Worm (Caenorhabditis elegans) whole organism, mixed stage, embryonic: ENCODE measurements around the gene F26F2.4.
A peak's percentile ranks its signal among the peaks of the same experiment; 100 is the strongest.
"Not testable (repeated sequence)": the region's sequence is repeated elsewhere in the genome, so short reads cannot be mapped to it uniquely, and the experiment has no call there.

ENCODE experiments used
- M03D4.4 ChIP-seq: sonication (generic microtip); optimal IDR thresholded peaks from 2 replicates; lab custom pipeline; 2017; ENCODE audit warnings: mild to moderate bottlenecking, missing genetic modification characterization, missing compliant biosample characterization
- blmp-1 ChIP-seq: fragments of 150-350 bp; optimal IDR thresholded peaks from 2 replicates; lab custom pipeline; 2014; ENCODE audit warnings: missing biosample characterization, missing genetic modification characterization
- ceh-39 ChIP-seq: fragments of 150-350 bp; optimal IDR thresholded peaks from 2 replicates; lab custom pipeline; 2014; ENCODE audit warnings: missing biosample characterization, missing genetic modification characterization
- ceh-43 ChIP-seq: fragments of 200-800 bp; sonication (Bioruptor generic); optimal IDR thresholded peaks from 2 replicates; lab custom pipeline; 2018; ENCODE audit warnings: mild to moderate bottlenecking, missing genetic modification characterization, moderate library complexity, missing compliant biosample characterization
- ceh-83 ChIP-seq: fragments of 200-800 bp; sonication (Bioruptor generic); optimal IDR thresholded peaks from 2 replicates; lab custom pipeline; 2018; ENCODE audit warnings: mild to moderate bottlenecking, missing genetic modification characterization, missing compliant biosample characterization
- ces-1 ChIP-seq: fragments of 150-350 bp; optimal IDR thresholded peaks from 2 replicates; lab custom pipeline; 2014; ENCODE audit warnings: missing biosample characterization, missing genetic modification reagents, missing genetic modification characterization
- drap-1 ChIP-seq: fragments of 200-800 bp; sonication (Bioruptor generic); optimal IDR thresholded peaks from 3 replicates; lab custom pipeline; 2018; ENCODE audit warnings: mild to moderate bottlenecking, missing genetic modification characterization, missing compliant biosample characterization
- elt-1 ChIP-seq: sonication (generic microtip); optimal IDR thresholded peaks from 2 replicates; lab custom pipeline; 2017; ENCODE audit warnings: missing genetic modification characterization, mild to moderate bottlenecking, missing compliant biosample characterization, antibody characterized with exemption, moderate library complexity, borderline replicate concordance; ENCODE audit not compliant: insufficient read depth
- flh-1 ChIP-seq: fragments of 200-800 bp; sonication (Bioruptor generic); optimal IDR thresholded peaks from 2 replicates; lab custom pipeline; 2018; ENCODE audit warnings: mild to moderate bottlenecking, missing genetic modification characterization, moderate library complexity, missing compliant biosample characterization
- ham-2 ChIP-seq: fragments of 200-800 bp; sonication (Bioruptor generic); optimal IDR thresholded peaks from 2 replicates; lab custom pipeline; 2018; ENCODE audit warnings: mild to moderate bottlenecking, missing genetic modification characterization, missing compliant biosample characterization
- hlh-1 ChIP-seq: fragments of 150-350 bp; optimal IDR thresholded peaks from 2 replicates; lab custom pipeline; 2014; ENCODE audit warnings: missing biosample characterization, missing genetic modification reagents, missing genetic modification characterization
- lin-13 ChIP-seq: fragments of 150-350 bp; optimal IDR thresholded peaks from 2 replicates; lab custom pipeline; 2014; ENCODE audit warnings: missing biosample characterization, missing genetic modification characterization
- lin-32 ChIP-seq: fragments of 200-800 bp; sonication (Bioruptor generic); optimal IDR thresholded peaks from 2 replicates; lab custom pipeline; 2018; ENCODE audit warnings: mild to moderate bottlenecking, missing genetic modification characterization, missing compliant biosample characterization
- lsy-2 ChIP-seq: fragments of 150-350 bp; optimal IDR thresholded peaks from 2 replicates; lab custom pipeline; 2014; ENCODE audit warnings: missing biosample characterization, missing genetic modification characterization
- mab-5 ChIP-seq: fragments of 150-350 bp; optimal IDR thresholded peaks from 2 replicates; lab custom pipeline; 2014; ENCODE audit warnings: missing biosample characterization, missing genetic modification characterization
- mls-2 ChIP-seq: sonication (generic microtip); optimal IDR thresholded peaks from 2 replicates; lab custom pipeline; 2016; ENCODE audit warnings: mild to moderate bottlenecking, missing genetic modification characterization, moderate library complexity, missing compliant biosample characterization
- nhr-12 ChIP-seq: fragments of 150-350 bp; optimal IDR thresholded peaks from 2 replicates; lab custom pipeline; 2014; ENCODE audit warnings: missing biosample characterization, missing genetic modification characterization
- nhr-2 ChIP-seq: fragments of 150-350 bp; optimal IDR thresholded peaks from 2 replicates; lab custom pipeline; 2014; ENCODE audit warnings: missing biosample characterization, missing genetic modification characterization
- nhr-237 ChIP-seq: fragments of 150-350 bp; optimal IDR thresholded peaks from 2 replicates; lab custom pipeline; 2014; ENCODE audit warnings: missing biosample characterization, missing genetic modification characterization
- nhr-76 ChIP-seq: sonication (generic microtip); optimal IDR thresholded peaks from 2 replicates; lab custom pipeline; 2017; ENCODE audit warnings: missing biosample characterization, missing genetic modification characterization
- pha-4 ChIP-seq: fragments of 150-350 bp; optimal IDR thresholded peaks from 2 replicates; lab custom pipeline; 2018; ENCODE audit warnings: missing biosample characterization, missing genetic modification reagents, missing genetic modification characterization
- sem-2 ChIP-seq: fragments of 200-800 bp; sonication (Bioruptor generic); optimal IDR thresholded peaks from 2 replicates; lab custom pipeline; 2018; ENCODE audit warnings: mild to moderate bottlenecking, missing genetic modification characterization, missing compliant biosample characterization
- snpc-4 ChIP-seq: fragments of 150-350 bp; optimal IDR thresholded peaks from 2 replicates; lab custom pipeline; 2014; ENCODE audit warnings: missing biosample characterization, missing genetic modification characterization
- tbx-8 ChIP-seq: fragments of 200-800 bp; sonication (Bioruptor generic); optimal IDR thresholded peaks from 2 replicates; lab custom pipeline; 2018; ENCODE audit warnings: mild to moderate bottlenecking, missing genetic modification characterization, moderate library complexity, missing compliant biosample characterization
- unc-120 ChIP-seq: sonication (generic microtip); optimal IDR thresholded peaks from 2 replicates; lab custom pipeline; 2017; ENCODE audit warnings: missing genetic modification characterization, missing compliant biosample characterization; ENCODE audit not compliant: poor library complexity, severe bottlenecking
- unc-39 ChIP-seq: fragments of 150-350 bp; optimal IDR thresholded peaks from 2 replicates; lab custom pipeline; 2014; ENCODE audit warnings: missing biosample characterization, missing genetic modification characterization
- unc-62 ChIP-seq: fragments of 150-350 bp; optimal IDR thresholded peaks from 2 replicates; lab custom pipeline; 2014; ENCODE audit warnings: missing biosample characterization, missing genetic modification reagents, missing genetic modification characterization
- ztf-11 ChIP-seq: fragments of 150-350 bp; optimal IDR thresholded peaks from 2 replicates; lab custom pipeline; 2014; ENCODE audit warnings: missing biosample characterization, missing genetic modification characterization

The F26F2.4 gene

DNA sequence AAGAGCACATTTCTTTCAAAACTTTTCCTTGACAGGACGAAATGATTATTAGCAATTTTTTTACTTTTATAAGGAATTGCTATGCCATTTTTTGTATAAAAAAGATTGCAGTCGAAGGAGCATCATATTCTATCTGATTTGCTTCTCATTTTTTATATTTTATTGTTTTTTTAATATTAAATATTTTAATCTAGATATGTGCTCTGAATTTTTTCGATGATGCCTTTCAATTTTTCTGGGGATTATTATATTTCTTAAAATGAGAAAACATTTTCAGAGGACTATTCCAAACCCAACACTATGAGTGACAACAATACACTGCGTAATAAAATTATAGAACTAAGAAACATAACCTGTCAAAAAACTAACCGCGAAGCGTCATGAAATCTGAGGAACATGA lies at the start of gene F26F2.4:
F26F2.4 (plus strand) TSS at position 301 of the 400 bp plus-strand sequence.
- not testable (repeated sequence) for TF ChIP-seq ztf-11; hlh-1 (tag; lab: Kevin White, UChicago); tbx-8 (GFP tag; lab: Kevin White, UChicago)

- TF ChIP-seq mab-5, result no peak
- no peak for TF ChIP-seq nhr-237
- no peak for TF ChIP-seq nhr-12 (tag; lab: Kevin White, UChicago)
- no peak for TF ChIP-seq snpc-4
- TF ChIP-seq nhr-2 (tag; lab: Kevin White, UChicago), result no peak
- no peak for TF ChIP-seq hlh-1 (tag; lab: Kevin White, UChicago)
- no peak for TF ChIP-seq sem-2 (GFP tag; lab: Kevin White, UChicago)
These were observed 46.9 kb upstream of the F26F2.4 start, which contains the start of the genes Y38H6C.9 and fbxa-150 for ce11 chrV:20522219-20522618. Gene Y38H6C.9 (minus strand): TSS chrV:20522270. Gene fbxa-150 (plus strand): TSS chrV:20522598.

ce11 chrV:20525816-20526459 lies 43.2 kb upstream of the F26F2.4 start, which contains the start of the genes srh-166 and Y38H6C.24:
Gene srh-166 (minus strand): TSS chrV:20525866.
Gene Y38H6C.24 (plus strand): TSS chrV:20526435.
- TF ChIP-seq unc-39 (tag; lab: Kevin White, UChicago), result no peak
- TF ChIP-seq pha-4 (tag; lab: Kevin White, UChicago), result no peak
- no peak for TF ChIP-seq lin-13 (tag; lab: Kevin White, UChicago)
- no peak for TF ChIP-seq nhr-76 (tag; lab: Kevin White, UChicago)
- TF ChIP-seq ceh-43 (GFP tag; lab: Kevin White, UChicago), result no peak
- no peak for TF ChIP-seq unc-120 (tag; lab: Kevin White, UChicago)

- TF ChIP-seq M03D4.4 (tag; lab: Kevin White, UChicago), result no peak
These were observed 41.6 kb upstream of the F26F2.4 start, which contains the start of gene Y38H6C.13 for ce11 chrV:20527493-20527892. Gene Y38H6C.13 (plus strand): TSS chrV:20527793.

DNA sequence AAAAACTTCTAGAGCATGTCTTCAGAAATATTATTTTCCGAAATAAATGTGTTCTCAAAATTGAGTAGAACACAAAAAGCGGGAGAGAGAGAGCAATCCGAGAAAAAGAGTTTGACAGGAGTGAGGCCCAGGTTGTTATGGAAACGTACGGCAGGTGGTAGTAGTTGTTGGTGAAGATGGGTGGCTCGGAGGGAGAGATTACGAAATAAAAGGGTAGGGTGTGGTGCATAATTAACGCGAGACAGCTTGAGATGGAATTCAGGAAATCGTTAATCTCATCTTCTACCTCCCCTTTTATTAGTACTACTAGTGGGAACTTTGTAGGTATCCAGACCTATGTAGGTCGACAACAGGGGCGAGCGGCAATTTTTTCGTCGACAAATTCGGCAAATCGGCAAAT lies 35.0 kb upstream of the F26F2.4 start, which contains the start of gene famh-161:
famh-161 (minus strand) TSS at position 101 of the 400 bp plus-strand sequence.
- TF ChIP-seq blmp-1 (tag; lab: Kevin White, UChicago) (no peak), ceh-83 (GFP tag; lab: Kevin White, UChicago) (no peak), ces-1 (GFP tag; lab: Kevin White, UChicago) (peak; percentile 15)

- no peak for TF ChIP-seq drap-1 (GFP tag; lab: Kevin White, UChicago)
- no peak for TF ChIP-seq ceh-43 (GFP tag; lab: Kevin White, UChicago)
- TF ChIP-seq ces-1 (GFP tag; lab: Kevin White, UChicago), result no peak
- no peak for TF ChIP-seq lin-32 (GFP tag; lab: Kevin White, UChicago)
- TF ChIP-seq lsy-2 (tag; lab: Kevin White, UChicago), result no peak
- no peak for TF ChIP-seq elt-1 (tag; lab: Kevin White, UChicago)
- TF ChIP-seq unc-62 (GFP tag; lab: Kevin White, UChicago), result no peak
These were observed 32.9 kb upstream of the F26F2.4 start, which contains the start of gene Y38H6C.15 for ce11 chrV:20536208-20536607. Gene Y38H6C.15 (minus strand): TSS chrV:20536308.

DNA sequence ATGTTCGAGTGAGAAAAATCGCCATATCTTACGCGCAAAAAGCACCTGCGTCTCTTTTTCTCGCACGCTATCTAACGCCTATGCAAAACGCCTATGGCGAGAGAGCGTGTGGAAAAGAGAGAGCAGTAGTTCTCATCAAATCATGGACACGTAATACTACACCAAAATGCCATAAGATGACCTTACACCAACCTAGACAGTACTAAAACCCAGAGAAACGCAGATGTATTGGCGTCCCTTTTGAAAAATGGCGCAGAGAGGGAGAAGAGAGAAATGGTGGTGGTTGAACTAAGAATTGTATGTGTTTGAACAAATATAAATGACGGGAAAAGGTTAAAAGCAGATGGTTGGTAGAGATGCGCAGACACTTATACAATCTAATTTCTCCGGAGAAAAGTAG lies 30.0 kb upstream of the F26F2.4 start, which contains the start of gene Y38H6C.16:
Y38H6C.16 (minus strand) TSS at position 293 of the 400 bp plus-strand sequence.
- TF ChIP-seq flh-1 (GFP tag; lab: Kevin White, UChicago), result no peak
- TF ChIP-seq tbx-8 (GFP tag; lab: Kevin White, UChicago), result no peak
- TF ChIP-seq nhr-237, result no peak
- TF ChIP-seq mls-2 (tag; lab: Kevin White, UChicago), result no peak
- no peak for TF ChIP-seq ceh-39 (tag; lab: Kevin White, UChicago)
- no peak for TF ChIP-seq ztf-11
- no peak for TF ChIP-seq unc-39 (tag; lab: Kevin White, UChicago)
- no peak for TF ChIP-seq ham-2 (GFP tag; lab: Kevin White, UChicago)
- no peak for TF ChIP-seq sem-2 (GFP tag; lab: Kevin White, UChicago)
- no peak for TF ChIP-seq snpc-4
- no peak for TF ChIP-seq lin-32 (GFP tag; lab: Kevin White, UChicago)
- no peak for TF ChIP-seq unc-62 (GFP tag; lab: Kevin White, UChicago)
- TF ChIP-seq, all 35 proteins: peak for 0
